Fruit fly (Drosophila melanogaster): ENCODE results near the gene Nep7.

DNA sequence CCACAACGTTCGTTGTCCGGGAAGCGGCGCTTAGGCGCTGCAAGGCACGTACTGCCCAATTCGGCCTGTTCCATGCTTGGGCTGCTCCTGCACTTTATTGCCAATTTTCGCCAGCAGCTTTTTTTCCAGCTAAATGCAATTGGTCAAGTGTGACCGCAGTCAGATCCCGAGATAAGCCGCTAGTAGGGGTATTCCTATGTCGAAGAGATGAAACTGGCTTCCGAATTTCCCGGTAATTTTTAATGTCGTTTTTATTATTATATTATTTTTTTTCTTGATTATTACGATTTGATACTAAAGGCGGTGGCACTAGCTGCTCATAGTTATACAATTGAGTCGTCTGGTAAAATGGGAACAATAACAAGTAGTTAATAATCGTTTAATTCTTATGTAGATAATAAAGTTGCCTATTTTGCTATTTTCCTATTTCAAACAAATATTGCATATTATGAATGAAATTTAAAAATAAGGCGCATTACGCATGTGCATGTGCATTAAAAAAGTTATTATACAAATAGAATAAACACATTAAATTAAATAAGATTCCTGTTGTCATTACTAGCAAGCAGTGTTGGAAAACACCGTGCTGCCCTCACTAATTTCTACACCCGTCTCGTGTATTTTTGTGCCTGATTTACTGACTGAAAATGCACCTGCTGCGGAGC is 38.2 kb upstream of the Nep7 start, which contains the start of the genes CG5003 and mRpS22:
- TF ChIP-seq Gug (GFP tag; IDR thresholded peaks at IDR 0.05): peak; percentile 31; the same call in 1 of the 2 replicates
- no peak for TF ChIP-seq CG6854 (GFP tag; optimal IDR thresholded peaks at IDR 0.05)
- peak; percentile 57 for TF ChIP-seq achi (GFP tag; optimal IDR thresholded peaks at IDR 0.05)
- TF ChIP-seq CG11294 (GFP tag; IDR thresholded peaks at IDR 0.05): no peak; the same call in 1 of the 2 replicates
- peak; percentile 52 for TF ChIP-seq CG11902 (GFP tag; optimal IDR thresholded peaks at IDR 0.05)
- peak in 1 of 2 experiments; percentile 52 for TF ChIP-seq ss (GFP tag; optimal IDR thresholded peaks at IDR 0.05)
- peak; percentile 74 for TF ChIP-seq esn (GFP tag; optimal IDR thresholded peaks at IDR 0.05)
- TF ChIP-seq Sox15 (GFP tag; optimal IDR thresholded peaks at IDR 0.05): peak; percentile 45
- no peak for TF ChIP-seq CG9139 (GFP tag; optimal IDR thresholded peaks at IDR 0.05)
- peak; percentile 32 for TF ChIP-seq CG10669 (GFP tag; optimal IDR thresholded peaks at IDR 0.05)
- TF ChIP-seq CG10631 (GFP tag; optimal IDR thresholded peaks at IDR 0.05): peak; percentile 79
- TF ChIP-seq dac (GFP tag; optimal IDR thresholded peaks at IDR 0.05): no peak
- TF ChIP-seq CG6276 (GFP tag; optimal IDR thresholded peaks at IDR 0.05): no peak

Measured in whole organism, prepupa.